Fruit fly (Drosophila melanogaster) whole organism, embryonic: Measurements from ENCODE around the gene yellow-b.

Experiments
- B-H2 ChIP-seq: fragments of 200-800 bp; sonication (Bioruptor generic); optimal IDR thresholded peaks from 2 replicates; lab custom pipeline; 2018; ENCODE audit warnings: missing biosample characterization, mild to moderate bottlenecking, missing genetic modification characterization
- CG10209 ChIP-seq: fragments of 200-800 bp; sonication (Bioruptor generic); optimal IDR thresholded peaks from 3 replicates; lab custom pipeline; 2017; ENCODE audit warnings: missing biosample characterization, mild to moderate bottlenecking, missing genetic modification characterization, missing genetic modification reagents
- CG11085 ChIP-seq: fragments of 200-800 bp; sonication (Bioruptor generic); IDR thresholded peaks from 2 replicates; pipeline ENCODE4 v1.3.6; 2022; ENCODE audit warnings: missing biosample characterization, missing genetic modification characterization
- CG11560 ChIP-seq: fragments of 200-800 bp; sonication (Bioruptor generic); IDR thresholded peaks from 3 replicates; pipeline ENCODE4 v1.3.6; 2022; ENCODE audit warnings: missing biosample characterization, missing genetic modification characterization
- CG12071 ChIP-seq: fragments of 200-800 bp; sonication (Bioruptor generic); optimal IDR thresholded peaks from 3 replicates; lab custom pipeline; 2018; ENCODE audit warnings: missing biosample characterization, mild to moderate bottlenecking, missing genetic modification characterization
- CG13424 ChIP-seq: fragments of 200-800 bp; sonication (Bioruptor generic); optimal IDR thresholded peaks from 2 replicates; lab custom pipeline; 2019; ENCODE audit warnings: missing biosample characterization, mild to moderate bottlenecking, missing genetic modification characterization, moderate library complexity
- CG14965 ChIP-seq: fragments of 200-800 bp; sonication (Bioruptor generic); optimal IDR thresholded peaks from 2 replicates; lab custom pipeline; 2016; ENCODE audit warnings: missing biosample characterization, missing genetic modification characterization, borderline replicate concordance
- CG15514 ChIP-seq: fragments of 200-800 bp; sonication (Bioruptor generic); optimal IDR thresholded peaks from 3 replicates; lab custom pipeline; 2017; ENCODE audit warnings: missing biosample characterization, missing genetic modification characterization, mild to moderate bottlenecking, moderate library complexity, missing genetic modification reagents
- CG17912 ChIP-seq: fragments of 200-800 bp; sonication (Bioruptor generic); optimal IDR thresholded peaks from 2 replicates; lab custom pipeline; 2018; ENCODE audit warnings: missing biosample characterization, mild to moderate bottlenecking, missing genetic modification characterization
- CG2199 ChIP-seq: fragments of 200-800 bp; sonication (Bioruptor generic); IDR thresholded peaks from 3 replicates; pipeline ENCODE4 v1.3.6; 2022; ENCODE audit warnings: missing biosample characterization, missing genetic modification characterization
- CG2889 ChIP-seq: fragments of 200-800 bp; sonication (Bioruptor generic); IDR thresholded peaks from 3 replicates; pipeline ENCODE4 v1.3.6; 2022; ENCODE audit warnings: missing biosample characterization, missing genetic modification characterization
- CG32767 ChIP-seq: fragments of 200-800 bp; sonication (Bioruptor generic); IDR thresholded peaks from 2 replicates; pipeline ENCODE4 v1.3.6; 2022; ENCODE audit warnings: missing biosample characterization, missing genetic modification characterization
- CG3838 ChIP-seq: fragments of 200-800 bp; sonication (Bioruptor generic); optimal IDR thresholded peaks from 3 replicates; lab custom pipeline; 2016; ENCODE audit warnings: missing biosample characterization, missing genetic modification characterization
- CG4730 ChIP-seq: fragments of 200-800 bp; sonication (Bioruptor generic); IDR thresholded peaks from 2 replicates; pipeline ENCODE4 v1.3.6; 2022; ENCODE audit warnings: missing biosample characterization, missing genetic modification characterization
- CG6791 ChIP-seq: fragments of 200-800 bp; sonication (Bioruptor generic); IDR thresholded peaks from 3 replicates; pipeline ENCODE4 v1.3.6; 2022; ENCODE audit warnings: missing biosample characterization, missing genetic modification characterization; ENCODE audit not compliant: partially characterized antibody
- CG7987 ChIP-seq: fragments of 200-800 bp; sonication (Bioruptor generic); optimal IDR thresholded peaks from 2 replicates; lab custom pipeline; 2018; ENCODE audit warnings: missing biosample characterization, mild to moderate bottlenecking, missing genetic modification characterization, moderate library complexity
- D ChIP-seq, 2 experiments: fragments of 200-800 bp in 1 of 2; fragments of >200 bp in 1 of 2; sonication (Bioruptor generic) in 1 of 2; optimal IDR thresholded peaks; 2 replicates in 1 of 2; 3 replicates in 1 of 2; lab custom pipeline; 2017; ENCODE audit warnings: mild to moderate bottlenecking in 1 of 2, missing biosample characterization in 1 of 2, missing genetic modification characterization in 1 of 2, missing genetic modification reagents in 1 of 2
- D19B ChIP-seq: fragments of 200-800 bp; sonication (Bioruptor generic); optimal IDR thresholded peaks from 2 replicates; lab custom pipeline; 2017; ENCODE audit warnings: missing biosample characterization, mild to moderate bottlenecking, missing genetic modification characterization
- Eip74EF ChIP-seq, 2 experiments: fragments of 200-800 bp in 1 of 2; fragments of >200 bp in 1 of 2; sonication (Bioruptor generic) in 1 of 2; optimal IDR thresholded peaks; 2 replicates each; lab custom pipeline; 2017 to 2019; ENCODE audit warnings: missing biosample characterization in 2 of 2, missing genetic modification characterization in 2 of 2, mild to moderate bottlenecking in 1 of 2, moderate library complexity in 1 of 2
- HLH3B ChIP-seq: fragments of 200-800 bp; sonication (Bioruptor generic); IDR thresholded peaks from 2 replicates; pipeline ENCODE4 v1.3.6; 2022; ENCODE audit warnings: missing biosample characterization, missing genetic modification characterization
- Hr3 ChIP-seq: fragments of 200-800 bp; sonication (Bioruptor generic); optimal IDR thresholded peaks from 3 replicates; lab custom pipeline; 2016; ENCODE audit warnings: missing biosample characterization, missing genetic modification characterization
- Hsf ChIP-seq: fragments of 200-800 bp; sonication (Bioruptor generic); optimal IDR thresholded peaks from 3 replicates; lab custom pipeline; 2016; ENCODE audit warnings: missing biosample characterization, missing genetic modification characterization
- Ptx1 ChIP-seq: fragments of 200-800 bp; sonication (Bioruptor generic); IDR thresholded peaks from 2 replicates; pipeline ENCODE4 v1.3.6; 2022; ENCODE audit warnings: missing biosample characterization, missing genetic modification characterization
- Sox100B ChIP-seq: fragments of 200-800 bp; sonication (Bioruptor generic); optimal IDR thresholded peaks from 3 replicates; lab custom pipeline; 2018; ENCODE audit warnings: missing biosample characterization, mild to moderate bottlenecking, missing genetic modification characterization
- Ssrp ChIP-seq: fragments of 200-800 bp; sonication (Bioruptor generic); optimal IDR thresholded peaks from 2 replicates; lab custom pipeline; 2018; ENCODE audit warnings: missing biosample characterization, mild to moderate bottlenecking, missing genetic modification characterization, moderate library complexity
- TFAM ChIP-seq: fragments of 200-800 bp; sonication (Bioruptor generic); optimal IDR thresholded peaks from 2 replicates; lab custom pipeline; 2017; ENCODE audit warnings: missing biosample characterization, missing genetic modification characterization, inconsistent platforms
- amos ChIP-seq: fragments of 200-800 bp; sonication (Bioruptor generic); IDR thresholded peaks from 2 replicates; pipeline ENCODE4 v1.3.6; 2022; ENCODE audit warnings: missing biosample characterization, missing genetic modification characterization; ENCODE audit not compliant: partially characterized antibody
- ash1 ChIP-seq: fragments of 200-800 bp; sonication (Bioruptor generic); optimal IDR thresholded peaks from 2 replicates; lab custom pipeline; 2018; ENCODE audit warnings: missing biosample characterization, mild to moderate bottlenecking, missing genetic modification characterization
- btn ChIP-seq: fragments of 200-800 bp; sonication (Bioruptor generic); optimal IDR thresholded peaks from 2 replicates; lab custom pipeline; 2016; ENCODE audit warnings: missing biosample characterization, missing genetic modification characterization
- cas ChIP-seq: fragments of 200-800 bp; sonication (Bioruptor generic); IDR thresholded peaks from 2 replicates; pipeline ENCODE4 v1.3.6; 2022; ENCODE audit warnings: missing biosample characterization, missing genetic modification characterization
- chif ChIP-seq, 2 experiments: fragments of 200-800 bp; sonication (Bioruptor generic); optimal IDR thresholded peaks; 3 replicates each; lab custom pipeline; 2016; ENCODE audit warnings: missing biosample characterization in 2 of 2, missing genetic modification characterization in 2 of 2
- ci ChIP-seq: fragments of 200-800 bp; sonication (Bioruptor generic); IDR thresholded peaks from 3 replicates; pipeline ENCODE4 v1.3.6; 2022; ENCODE audit warnings: missing biosample characterization, missing genetic modification characterization
- croc ChIP-seq: fragments of 200-800 bp; sonication (Bioruptor generic); conservative IDR thresholded peaks from 3 replicates; pipeline ENCODE4 v1.3.6; 2022; ENCODE audit warnings: missing biosample characterization, missing genetic modification characterization
- crol ChIP-seq: fragments of 200-800 bp; sonication (Bioruptor generic); IDR thresholded peaks from 2 replicates; pipeline ENCODE4 v1.3.6; 2022; ENCODE audit warnings: missing biosample characterization, missing genetic modification characterization
- disco-r ChIP-seq: fragments of 200-800 bp; sonication (Bioruptor generic); optimal IDR thresholded peaks from 2 replicates; lab custom pipeline; 2016; ENCODE audit warnings: missing biosample characterization, missing genetic modification characterization
- ftz-f1 ChIP-seq: fragments of 200-800 bp; sonication (Bioruptor generic); optimal IDR thresholded peaks from 2 replicates; lab custom pipeline; 2016; ENCODE audit warnings: missing biosample characterization, missing genetic modification characterization
- gem ChIP-seq: fragments of 200-800 bp; sonication (Bioruptor generic); optimal IDR thresholded peaks from 2 replicates; lab custom pipeline; 2019; ENCODE audit warnings: missing biosample characterization, mild to moderate bottlenecking, missing genetic modification characterization, moderate library complexity
- oc ChIP-seq: fragments of 200-800 bp; sonication (Bioruptor generic); optimal IDR thresholded peaks from 2 replicates; lab custom pipeline; 2018; ENCODE audit warnings: missing biosample characterization, mild to moderate bottlenecking, missing genetic modification characterization, moderate library complexity
- otp ChIP-seq: fragments of 200-800 bp; sonication (Bioruptor generic); IDR thresholded peaks from 3 replicates; pipeline ENCODE4, ENCODE4 v1.3.6; 2022; ENCODE audit warnings: missing biosample characterization, missing genetic modification characterization
- ro ChIP-seq: fragments of 200-800 bp; sonication (Bioruptor generic); IDR thresholded peaks from 2 replicates; pipeline ENCODE4 v1.3.6; 2022; ENCODE audit warnings: missing biosample characterization, missing genetic modification characterization
- run ChIP-seq: fragments of 200-800 bp; sonication (Bioruptor generic); optimal IDR thresholded peaks from 3 replicates; lab custom pipeline; 2018; ENCODE audit warnings: missing biosample characterization, mild to moderate bottlenecking, missing genetic modification characterization
- sc ChIP-seq, 3 experiments: fragments of >200 bp in 2 of 3; fragments of 200-800 bp in 1 of 3; sonication (Bioruptor generic) in 1 of 3; optimal IDR thresholded peaks; 2 replicates in 2 of 3; 3 replicates in 1 of 3; lab custom pipeline; 2017; ENCODE audit warnings: mild to moderate bottlenecking in 1 of 3, missing biosample characterization in 1 of 3, missing genetic modification characterization in 1 of 3, missing genetic modification reagents in 1 of 3
- schlank ChIP-seq: fragments of 200-800 bp; sonication (Bioruptor generic); optimal IDR thresholded peaks from 2 replicates; lab custom pipeline; 2018; ENCODE audit warnings: missing biosample characterization, mild to moderate bottlenecking, missing genetic modification characterization
- sna ChIP-seq: fragments of 200-800 bp; sonication (Bioruptor generic); IDR thresholded peaks from 2 replicates; pipeline ENCODE4 v1.3.6; 2022; ENCODE audit warnings: missing biosample characterization, missing genetic modification characterization; ENCODE audit not compliant: partially characterized antibody
- sob ChIP-seq: fragments of 200-800 bp; sonication (Bioruptor generic); IDR thresholded peaks from 2 replicates; pipeline ENCODE4 v1.3.6; 2022; ENCODE audit warnings: missing biosample characterization, missing genetic modification characterization
- z ChIP-seq: fragments of 200-800 bp; sonication (Bioruptor generic); IDR thresholded peaks from 3 replicates; pipeline ENCODE4 v1.3.6; 2022; ENCODE audit warnings: missing biosample characterization, missing genetic modification characterization
- zf30C ChIP-seq: fragments of 200-800 bp; sonication (Bioruptor generic); optimal IDR thresholded peaks from 3 replicates; lab custom pipeline; 2018; ENCODE audit warnings: missing biosample characterization, mild to moderate bottlenecking, missing genetic modification characterization
- zfh2 ChIP-seq: fragments of 200-800 bp; sonication (Bioruptor generic); optimal IDR thresholded peaks from 2 replicates; lab custom pipeline; 2016; ENCODE audit warnings: missing biosample characterization, missing genetic modification characterization

yellow-b gene

DNA sequence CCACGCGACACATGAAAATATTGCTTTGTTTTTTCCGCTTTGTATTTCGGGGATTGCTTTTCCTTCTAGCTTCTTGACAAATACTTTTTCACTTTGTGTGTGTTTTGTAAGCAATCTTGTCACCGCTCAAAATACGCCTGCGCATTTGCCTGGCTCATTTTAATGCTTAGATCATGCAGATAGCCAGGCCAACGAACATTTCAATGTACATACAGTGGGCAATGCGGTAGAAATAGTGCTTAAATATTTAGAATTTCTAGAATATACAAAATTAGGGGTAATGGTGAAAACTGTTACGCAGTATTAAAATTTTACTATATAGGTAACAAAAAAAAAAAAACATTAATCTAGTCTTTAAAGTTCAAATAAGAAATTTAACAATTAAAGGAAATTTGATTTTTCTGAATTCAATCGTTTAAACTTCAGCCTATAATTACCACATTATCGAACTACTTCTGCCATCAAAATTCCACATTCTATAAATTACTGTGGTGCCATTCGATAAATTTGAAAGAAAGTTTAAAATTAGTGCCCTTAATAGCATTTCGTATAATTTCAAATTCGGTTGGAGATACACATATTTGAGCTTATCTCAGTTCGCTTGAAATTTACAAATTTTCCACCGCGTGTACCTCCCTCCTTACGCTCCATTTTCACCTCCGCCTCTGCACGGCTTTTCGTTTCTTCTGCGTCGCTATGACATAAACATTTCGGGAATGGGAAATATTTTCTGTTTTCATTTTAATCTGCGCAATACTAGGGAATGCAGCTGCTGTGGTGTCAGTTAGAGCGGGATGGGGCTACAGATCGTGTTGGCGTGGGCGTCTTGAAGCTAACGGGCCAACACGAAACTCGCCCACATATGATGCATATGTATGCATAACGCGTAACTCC lies 47.0 kb upstream of the yellow-b start (continued):
- TF ChIP-seq Ssrp (tag; lab: Kevin White, UChicago) (peak; percentile 3), zfh2 (GFP tag; lab: Kevin White, UChicago) (no peak), sna (GFP tag; lab: Robert Waterston, UW) (no peak), CG2199 (GFP tag; lab: Robert Waterston, UW) (no peak), D (optimal IDR thresholded peaks at IDR 0.05; lab: Kevin White, UChicago) (no peak), D (GFP tag; optimal IDR thresholded peaks at IDR 0.05; lab: Kevin White, UChicago) (no peak), CG12071 (GFP tag; lab: Kevin White, UChicago) (no peak), chif (GFP tag; optimal IDR thresholded peaks at IDR 0.05; lab: Kevin White, UChicago) (no peak), CG6791 (GFP tag; lab: Robert Waterston, UW) (no peak), otp (no peak), disco-r (no peak), z (no peak), cas (GFP tag; lab: Robert Waterston, UW) (no peak), ci (peak; percentile 62; the same call in 1 of the 3 replicates), Hsf (GFP tag; lab: Kevin White, UChicago) (peak; percentile 40), Eip74EF (GFP tag; optimal IDR thresholded peaks at IDR 0.05; lab: Kevin White, UChicago) (no peak), btn (no peak), Sox100B (GFP tag; lab: Kevin White, UChicago) (no peak), D19B (no peak), CG10209 (GFP tag; lab: Kevin White, UChicago) (no peak), CG32767 (GFP tag; lab: Robert Waterston, UW) (no peak), CG13424 (no peak), Hr3 (peak; percentile 17), CG11085 (GFP tag; lab: Robert Waterston, UW) (no peak), croc (no peak), run (tag; lab: Kevin White, UChicago) (no peak), schlank (tag; lab: Kevin White, UChicago) (no peak), CG4730 (GFP tag; lab: Robert Waterston, UW) (no peak), CG17912 (GFP tag; lab: Kevin White, UChicago) (no peak), CG11560 (tag; lab: Robert Waterston, UW) (no peak), zf30C (GFP tag; lab: Kevin White, UChicago) (no peak), Ptx1 (GFP tag; lab: Robert Waterston, UW) (peak; percentile 50), oc (tag; lab: Kevin White, UChicago) (peak; percentile 75), CG2889 (no peak), gem (tag; lab: Kevin White, UChicago) (peak; percentile 57), CG7987 (GFP tag; lab: Kevin White, UChicago) (no peak), ash1 (GFP tag; lab: Kevin White, UChicago) (no peak), CG15514 (GFP tag; lab: Kevin White, UChicago) (no peak), B-H2 (no peak), amos (GFP tag; lab: Robert Waterston, UW) (no peak), ftz-f1 (GFP tag; lab: Kevin White, UChicago) (no peak), HLH3B (GFP tag; lab: Robert Waterston, UW) (no peak), CG3838 (GFP tag; lab: Kevin White, UChicago) (no peak), ro (no peak), crol (GFP tag; lab: Robert Waterston, UW) (peak; percentile 48; the same call in 1 of the 2 replicates), sob (GFP tag; lab: Robert Waterston, UW) (no peak), CG14965 (no peak), sc (optimal IDR thresholded peaks at IDR 0.05; lab: Kevin White, UChicago) (no peak), sc (GFP tag; optimal IDR thresholded peaks at IDR 0.05; lab: Kevin White, UChicago) (no peak), TFAM (GFP tag; lab: Kevin White, UChicago) (no peak)
